Worm (Caenorhabditis elegans) whole organism, late embryonic: ENCODE measurements around the gene tmem-184.
A peak's percentile ranks its signal among the peaks of the same experiment; 100 is the strongest.

Experiments used
- C38D4.7 ChIP-seq: fragments of 200-800 bp; sonication (Bioruptor generic); optimal IDR thresholded peaks from 2 replicates; lab custom pipeline; 2018; ENCODE audit warnings: mild to moderate bottlenecking, missing genetic modification characterization, moderate library complexity, missing compliant biosample characterization
- K09A11.1 ChIP-seq: sonication (generic microtip); optimal IDR thresholded peaks from 2 replicates; lab custom pipeline; 2017; ENCODE audit warnings: antibody characterized with exemption, mild to moderate bottlenecking, missing genetic modification characterization, missing compliant biosample characterization; ENCODE audit not compliant: insufficient read depth
- Y22D7AL.16 ChIP-seq: sonication (generic microtip); optimal IDR thresholded peaks from 2 replicates; lab custom pipeline; 2016; ENCODE audit warnings: missing genetic modification characterization, missing compliant biosample characterization
- ahr-1 ChIP-seq: sonication (generic microtip); optimal IDR thresholded peaks from 2 replicates; lab custom pipeline; 2016; ENCODE audit warnings: missing genetic modification characterization, missing compliant biosample characterization
- ama-1 ChIP-seq: fragments of 150-350 bp; optimal IDR thresholded peaks from 2 replicates; lab custom pipeline; 2014
- ceh-18 ChIP-seq: sonication (generic microtip); optimal IDR thresholded peaks from 2 replicates; lab custom pipeline; 2016; ENCODE audit warnings: missing genetic modification characterization, missing compliant biosample characterization
- ceh-19 ChIP-seq: fragments of 200-800 bp; sonication (Bioruptor generic); optimal IDR thresholded peaks from 2 replicates; lab custom pipeline; 2018; ENCODE audit warnings: mild to moderate bottlenecking, missing genetic modification characterization, missing compliant biosample characterization
- ceh-2 ChIP-seq: sonication (generic microtip); optimal IDR thresholded peaks from 2 replicates; lab custom pipeline; 2016; ENCODE audit warnings: missing genotype, missing genetic modification characterization, missing compliant biosample characterization
- ceh-24 ChIP-seq: sonication (generic microtip); optimal IDR thresholded peaks from 2 replicates; lab custom pipeline; 2016; ENCODE audit warnings: mild to moderate bottlenecking, missing genetic modification characterization, missing compliant biosample characterization
- ceh-9 ChIP-seq: sonication (generic microtip); optimal IDR thresholded peaks from 2 replicates; lab custom pipeline; 2016; ENCODE audit warnings: mild to moderate bottlenecking, missing genetic modification characterization, inconsistent platforms, missing compliant biosample characterization
- che-1 ChIP-seq: sonication (generic microtip); optimal IDR thresholded peaks from 2 replicates; lab custom pipeline; 2016; ENCODE audit warnings: mild to moderate bottlenecking, missing genetic modification characterization, missing compliant biosample characterization
- elt-2 ChIP-seq: sonication (generic microtip); optimal IDR thresholded peaks from 2 replicates; lab custom pipeline; 2016; ENCODE audit warnings: missing genetic modification reagents, missing genetic modification characterization, missing compliant biosample characterization
- ets-4 ChIP-seq: sonication (generic microtip); optimal IDR thresholded peaks from 2 replicates; lab custom pipeline; 2016; ENCODE audit warnings: missing genetic modification characterization, missing compliant biosample characterization
- eyg-1 ChIP-seq: sonication (generic microtip); optimal IDR thresholded peaks from 2 replicates; lab custom pipeline; 2016; ENCODE audit warnings: missing genotype, missing genetic modification characterization, missing compliant biosample characterization
- fkh-10 ChIP-seq: fragments of 150-350 bp; optimal IDR thresholded peaks from 2 replicates; lab custom pipeline; 2014; ENCODE audit warnings: missing biosample characterization, missing genetic modification reagents, missing genetic modification characterization
- fkh-6 ChIP-seq: sonication (generic microtip); optimal IDR thresholded peaks from 2 replicates; lab custom pipeline; 2016; ENCODE audit warnings: missing genetic modification characterization, missing compliant biosample characterization
- gmeb-2 ChIP-seq: sonication (generic microtip); optimal IDR thresholded peaks from 2 replicates; lab custom pipeline; 2016; ENCODE audit warnings: missing genetic modification characterization, inconsistent platforms, missing compliant biosample characterization
- hlh-30 ChIP-seq: sonication (generic microtip); optimal IDR thresholded peaks from 2 replicates; lab custom pipeline; 2017; ENCODE audit warnings: antibody characterized with exemption, missing genetic modification characterization, missing compliant biosample characterization; ENCODE audit not compliant: insufficient read depth
- hlh-6 ChIP-seq: sonication (generic microtip); optimal IDR thresholded peaks from 2 replicates; lab custom pipeline; 2016; ENCODE audit warnings: missing genotype, missing genetic modification characterization, missing compliant biosample characterization
- lim-6 ChIP-seq: sonication (generic microtip); optimal IDR thresholded peaks from 2 replicates; lab custom pipeline; 2016; ENCODE audit warnings: missing genetic modification characterization, missing compliant biosample characterization
- madf-2 ChIP-seq: sonication (generic microtip); optimal IDR thresholded peaks from 2 replicates; lab custom pipeline; 2017; ENCODE audit warnings: missing genetic modification characterization, missing compliant biosample characterization
- nfya-1 ChIP-seq: sonication (generic microtip); optimal IDR thresholded peaks from 2 replicates; lab custom pipeline; 2017; ENCODE audit warnings: missing genetic modification characterization, mild to moderate bottlenecking, missing compliant biosample characterization, antibody characterized with exemption, moderate library complexity
- nhr-232 ChIP-seq: sonication (generic microtip); optimal IDR thresholded peaks from 2 replicates; lab custom pipeline; 2016; ENCODE audit warnings: missing genetic modification characterization, missing compliant biosample characterization
- npax-4 ChIP-seq: sonication (generic microtip); optimal IDR thresholded peaks from 2 replicates; lab custom pipeline; 2016; ENCODE audit warnings: missing genetic modification characterization, missing compliant biosample characterization
- odd-2 ChIP-seq: sonication (generic microtip); optimal IDR thresholded peaks from 2 replicates; lab custom pipeline; 2017; ENCODE audit warnings: antibody characterized with exemption, mild to moderate bottlenecking, missing genetic modification characterization, missing compliant biosample characterization
- pha-2 ChIP-seq: sonication (generic microtip); optimal IDR thresholded peaks from 2 replicates; lab custom pipeline; 2017; ENCODE audit warnings: mild to moderate bottlenecking, missing genetic modification characterization, missing compliant biosample characterization
- pha-4 ChIP-seq: fragments of 150-350 bp; optimal IDR thresholded peaks from 2 replicates; lab custom pipeline; 2018; ENCODE audit warnings: missing biosample characterization, missing genetic modification reagents, missing genetic modification characterization
- pqm-1 ChIP-seq: sonication (generic microtip); optimal IDR thresholded peaks from 2 replicates; lab custom pipeline; 2016; ENCODE audit warnings: missing genetic modification characterization, missing compliant biosample characterization
- rnt-1 ChIP-seq: sonication (generic microtip); optimal IDR thresholded peaks from 2 replicates; lab custom pipeline; 2016; ENCODE audit warnings: missing genetic modification characterization, missing compliant biosample characterization
- sdc-2 ChIP-seq: sonication (generic microtip); optimal IDR thresholded peaks from 2 replicates; lab custom pipeline; 2016; ENCODE audit warnings: missing genotype, missing genetic modification characterization, missing compliant biosample characterization
- sox-2 ChIP-seq: fragments of 200-800 bp; sonication (Bioruptor generic); IDR thresholded peaks from 2 replicates; pipeline ENCODE4 v1.3.6; 2022; ENCODE audit warnings: missing genetic modification reagents, missing genetic modification characterization, missing compliant biosample characterization
- tbx-7 ChIP-seq: sonication (generic microtip); optimal IDR thresholded peaks from 2 replicates; lab custom pipeline; 2016; ENCODE audit warnings: missing genotype, missing genetic modification characterization, missing compliant biosample characterization
- ttx-3 ChIP-seq: sonication (generic microtip); optimal IDR thresholded peaks from 2 replicates; lab custom pipeline; 2016; ENCODE audit warnings: missing genetic modification reagents, missing genetic modification characterization, missing compliant biosample characterization
- unc-3 ChIP-seq, 2 experiments: fragments of 200-800 bp in 1 of 2; sonication (Bioruptor generic) in 1 of 2; sonication (generic microtip) in 1 of 2; conservative IDR thresholded peaks in 1 of 2; optimal IDR thresholded peaks in 1 of 2; 2 replicates each; pipeline versions ENCODE4 v1.3.6 to Lab custom; 2016 to 2022; ENCODE audit warnings: missing compliant biosample characterization in 2 of 2, missing genetic modification characterization in 2 of 2, missing genetic modification reagents in 1 of 2
- unc-42 ChIP-seq: sonication (generic microtip); optimal IDR thresholded peaks from 2 replicates; lab custom pipeline; 2016; ENCODE audit warnings: missing genotype, missing genetic modification characterization, missing compliant biosample characterization

tmem-184 gene

DNA sequence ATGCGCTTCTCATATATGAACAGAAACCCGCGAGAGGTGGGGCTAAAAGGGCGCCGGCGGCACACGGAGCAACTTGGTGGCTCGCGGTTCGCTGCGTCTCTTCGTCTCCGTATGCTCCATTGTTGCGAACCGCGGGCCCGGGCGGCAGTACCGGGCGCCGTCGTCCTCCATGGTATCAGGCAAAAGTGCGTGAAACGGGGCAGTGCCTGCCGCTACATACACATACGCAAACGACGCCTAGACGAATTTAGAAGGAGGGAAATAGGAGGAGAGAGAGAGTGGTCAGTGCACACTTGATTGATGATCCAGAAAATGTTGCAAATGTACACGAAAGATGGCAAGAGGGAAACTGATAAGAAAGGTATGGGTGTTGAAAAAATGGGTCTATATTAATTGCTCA, 37.8 kb upstream of the tmem-184 start:
- TF ChIP-seq npax-4 (tag; lab: Kevin White, UChicago) (no peak), elt-2 (tag; lab: Kevin White, UChicago) (peak; percentile 0), fkh-6 (tag; lab: Kevin White, UChicago) (no peak)

DNA sequence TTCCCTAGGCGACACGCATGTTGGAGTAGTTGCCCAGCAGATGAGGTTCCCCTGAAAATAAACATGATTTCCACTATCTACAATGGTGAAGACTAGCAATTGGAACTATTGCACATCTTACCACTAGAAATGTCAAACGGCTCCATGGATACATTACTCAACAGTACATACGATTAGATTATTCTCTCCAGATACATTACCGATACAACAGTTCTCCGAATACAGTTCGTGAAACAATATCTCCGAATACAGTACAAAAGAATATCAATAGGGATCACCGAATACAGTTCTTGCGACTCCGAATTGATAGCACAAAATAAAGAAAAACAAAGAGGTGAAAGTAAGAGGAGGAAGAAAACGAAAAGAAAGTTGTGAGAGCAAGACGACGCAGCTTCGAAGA, 37.1 kb upstream of the tmem-184 start, which contains the start of gene C05G5.7:
TSS of gene C05G5.7 (minus strand) at position 1 of the 400 bp plus-strand sequence.
- TF ChIP-seq ama-1 (lab: Kevin White, UChicago) (no peak), unc-3 (GFP tag; conservative IDR thresholded peaks at IDR 0.05; lab: Robert Waterston, UW) (no peak), unc-3 (tag; optimal IDR thresholded peaks at IDR 0.05; lab: Kevin White, UChicago) (no peak), nhr-232 (tag; lab: Kevin White, UChicago) (no peak)

ce11 chrX:14743210-14743609, 36.5 kb upstream of the tmem-184 start:
- TF ChIP-seq pha-4 (tag; lab: Kevin White, UChicago): no peak
- no peak for TF ChIP-seq pha-2
- TF ChIP-seq sdc-2 (tag; lab: Kevin White, UChicago): no peak
- no peak for TF ChIP-seq pqm-1 (tag; lab: Kevin White, UChicago)
- no peak for TF ChIP-seq fkh-10 (GFP tag; lab: Kevin White, UChicago)
- TF ChIP-seq Y22D7AL.16 (tag; lab: Kevin White, UChicago): no peak
- TF ChIP-seq rnt-1 (tag; lab: Kevin White, UChicago): no peak
- no peak for TF ChIP-seq nfya-1
- no peak for TF ChIP-seq ceh-24 (tag; lab: Kevin White, UChicago)
- TF ChIP-seq ttx-3: no peak
- no peak for TF ChIP-seq ceh-2
- TF ChIP-seq ceh-9 (tag; lab: Kevin White, UChicago): no peak
- no peak for TF ChIP-seq madf-2
- no peak for TF ChIP-seq ets-4

ce11 chrX:14740019-14740418, 33.4 kb upstream of the tmem-184 start, which contains the start of gene C05G5.1:
Gene C05G5.1, minus strand, starts transcription at chrX:14740119.
- TF ChIP-seq pha-4 (tag; lab: Kevin White, UChicago): no peak
- no peak for TF ChIP-seq fkh-10 (GFP tag; lab: Kevin White, UChicago)
- TF ChIP-seq ttx-3: no peak
- no peak for TF ChIP-seq pqm-1 (tag; lab: Kevin White, UChicago)
- no peak for TF ChIP-seq tbx-7 (tag; lab: Kevin White, UChicago)
- no peak for TF ChIP-seq ahr-1 (tag; lab: Kevin White, UChicago)
- TF ChIP-seq hlh-30 (tag; lab: Kevin White, UChicago): no peak
- TF ChIP-seq ama-1 (lab: Kevin White, UChicago): no peak
- no peak for TF ChIP-seq gmeb-2
- TF ChIP-seq, all 69 proteins: peak for 0

ce11 chrX:14739466-14739865, 32.8 kb upstream of the tmem-184 start:
- no peak for TF ChIP-seq unc-42
- TF ChIP-seq ttx-3: no peak
- TF ChIP-seq che-1: no peak
- TF ChIP-seq ceh-18 (tag; lab: Kevin White, UChicago): no peak
- no peak for TF ChIP-seq sox-2 (GFP tag; lab: Robert Waterston, UW)
- no peak for TF ChIP-seq eyg-1 (tag; lab: Kevin White, UChicago)
- TF ChIP-seq C38D4.7 (GFP tag; lab: Kevin White, UChicago): no peak

ce11 chrX:14737623-14738022, 31.0 kb upstream of the tmem-184 start:
- TF ChIP-seq odd-2 (tag; lab: Kevin White, UChicago) (no peak), ceh-19 (GFP tag; lab: Kevin White, UChicago) (no peak), lim-6 (tag; lab: Kevin White, UChicago) (no peak), hlh-6 (tag; lab: Kevin White, UChicago) (no peak), tbx-7 (tag; lab: Kevin White, UChicago) (no peak), K09A11.1 (tag; lab: Kevin White, UChicago) (no peak), ahr-1 (tag; lab: Kevin White, UChicago) (no peak)
